Fruit fly (Drosophila melanogaster) whole organism, pupa: Measurements from ENCODE around the gene Pka-C3.

Source experiments
- CG10348 ChIP-seq: fragments of 200-800 bp; sonication (Bioruptor generic); IDR thresholded peaks from 2 replicates; pipeline ENCODE4 v1.3.6; 2022; ENCODE audit warnings: missing biosample characterization, missing genetic modification characterization
- CG12605 ChIP-seq: fragments of 200-800 bp; sonication (Bioruptor generic); IDR thresholded peaks from 2 replicates; pipeline ENCODE4 v1.3.6; 2022; ENCODE audit warnings: missing biosample characterization, missing genetic modification characterization
- CG15710 ChIP-seq: fragments of 200-800 bp; sonication (Bioruptor generic); optimal IDR thresholded peaks from 2 replicates; lab custom pipeline; 2018; ENCODE audit warnings: missing biosample characterization, mild to moderate bottlenecking, missing genetic modification characterization, moderate library complexity
- CG17806 ChIP-seq: fragments of 200-800 bp; sonication (Bioruptor generic); optimal IDR thresholded peaks from 2 replicates; lab custom pipeline; 2018; ENCODE audit warnings: missing biosample characterization, mild to moderate bottlenecking, missing genetic modification characterization, moderate library complexity
- CG32121 ChIP-seq: fragments of 200-800 bp; sonication (Bioruptor generic); IDR thresholded peaks from 2 replicates; pipeline ENCODE4 v1.3.6; 2022; ENCODE audit warnings: missing biosample characterization, missing genetic modification characterization
- CG34367 ChIP-seq: fragments of 200-800 bp; sonication (Bioruptor generic); optimal IDR thresholded peaks from 2 replicates; lab custom pipeline; 2018; ENCODE audit warnings: missing biosample characterization, mild to moderate bottlenecking, missing genetic modification characterization
- D1 ChIP-seq: fragments of 200-800 bp; sonication (Bioruptor generic); optimal IDR thresholded peaks from 2 replicates; lab custom pipeline; 2018; ENCODE audit warnings: missing biosample characterization, mild to moderate bottlenecking, missing genetic modification characterization, moderate library complexity
- EcR ChIP-seq: fragments of 200-800 bp; sonication (Bioruptor generic); optimal IDR thresholded peaks from 3 replicates; lab custom pipeline; 2019; ENCODE audit warnings: missing biosample characterization, missing genetic modification characterization, mild to moderate bottlenecking, moderate library complexity, missing genetic modification reagents
- Ets98B ChIP-seq: fragments of 200-800 bp; sonication (Bioruptor generic); IDR thresholded peaks from 2 replicates; pipeline ENCODE4 v1.3.6; 2022; ENCODE audit warnings: missing biosample characterization, missing genetic modification characterization
- Pif1A ChIP-seq: fragments of 200-800 bp; sonication (Bioruptor generic); optimal IDR thresholded peaks from 3 replicates; lab custom pipeline; 2016; ENCODE audit warnings: missing biosample characterization, missing genetic modification characterization
- fd96Ca ChIP-seq: fragments of 200-800 bp; sonication (Bioruptor generic); IDR thresholded peaks from 3 replicates; pipeline ENCODE4 v1.3.6; 2022; ENCODE audit warnings: missing biosample characterization, missing genetic modification characterization
- rn ChIP-seq: fragments of 200-800 bp; sonication (Bioruptor generic); IDR thresholded peaks from 2 replicates; pipeline ENCODE4 v1.3.6; 2022; ENCODE audit warnings: missing biosample characterization, missing genetic modification characterization

dm6 chr3L:15977565-15977964 is 23.0 kb upstream of the Pka-C3 start:
- TF ChIP-seq CG15710 (tag; lab: Kevin White, UChicago) (no peak), CG32121 (GFP tag; lab: Robert Waterston, UW) (peak; percentile 72), D1 (tag; lab: Kevin White, UChicago) (no peak), CG17806 (tag; lab: Kevin White, UChicago) (peak; percentile 35), CG10348 (GFP tag; lab: Robert Waterston, UW) (no peak), fd96Ca (no peak), EcR (GFP tag; lab: Kevin White, UChicago) (no peak), Ets98B (peak; percentile 74), Pif1A (GFP tag; lab: Kevin White, UChicago) (no peak), CG12605 (GFP tag; lab: Robert Waterston, UW) (peak; percentile 66), rn (GFP tag; lab: Robert Waterston, UW) (no peak), CG34367 (tag; lab: Kevin White, UChicago) (no peak)
